Fruit fly (Drosophila melanogaster): Measurements from ENCODE around the gene CG7568.

The CG7568 gene

dm6 chr3R:29552830-29553583, 47.7 kb downstream of the CG7568 start:
- no peak for TF ChIP-seq Dfd (GFP tag; optimal IDR thresholded peaks at IDR 0.05)
- no peak for TF ChIP-seq OdsH (GFP tag; optimal IDR thresholded peaks at IDR 0.05)
- TF ChIP-seq pan (optimal IDR thresholded peaks at IDR 0.05) = no peak
- TF ChIP-seq woc (GFP tag; optimal IDR thresholded peaks at IDR 0.05) = no peak
- no peak for TF ChIP-seq jim (GFP tag; optimal IDR thresholded peaks at IDR 0.05)
- TF ChIP-seq foxo (GFP tag; optimal IDR thresholded peaks at IDR 0.05) = no peak
- TF ChIP-seq Rel (GFP tag; optimal IDR thresholded peaks at IDR 0.05) = no peak
- TF ChIP-seq Rel (tag; optimal IDR thresholded peaks at IDR 0.05) = no peak
- no peak for TF ChIP-seq usp (GFP tag; optimal IDR thresholded peaks at IDR 0.05)
- TF ChIP-seq Hr78 (GFP tag; optimal IDR thresholded peaks at IDR 0.05) = no peak
- no peak for TF ChIP-seq dmrt93B (GFP tag; optimal IDR thresholded peaks at IDR 0.05)
- TF ChIP-seq lola (GFP tag; optimal IDR thresholded peaks at IDR 0.05) = no peak

dm6 chr3R:29550735-29551134, 49.9 kb downstream of the CG7568 start:
- TF ChIP-seq psq (GFP tag; optimal IDR thresholded peaks at IDR 0.05) (no peak), lola (GFP tag; optimal IDR thresholded peaks at IDR 0.05) (no peak), HLH106 (tag; optimal IDR thresholded peaks at IDR 0.05) (no peak), tai (GFP tag; optimal IDR thresholded peaks at IDR 0.05) (no peak), Mio (GFP tag; optimal IDR thresholded peaks at IDR 0.05) (no peak), Hnf4 (GFP tag; optimal IDR thresholded peaks at IDR 0.05) (no peak), Rel (GFP tag; optimal IDR thresholded peaks at IDR 0.05) (no peak), Rel (tag; optimal IDR thresholded peaks at IDR 0.05) (no peak), GATAd (GFP tag; optimal IDR thresholded peaks at IDR 0.05) (no peak), sage (GFP tag; optimal IDR thresholded peaks at IDR 0.05) (no peak), Dif (GFP tag; optimal IDR thresholded peaks at IDR 0.05; ENCODE audit: partially characterized antibody) (no peak), OdsH (GFP tag; optimal IDR thresholded peaks at IDR 0.05) (no peak), CrebA (GFP tag; optimal IDR thresholded peaks at IDR 0.05; ENCODE audit: borderline replicate concordance) (no peak), br (GFP tag; optimal IDR thresholded peaks at IDR 0.05) (no peak), CG9705 (GFP tag; optimal IDR thresholded peaks at IDR 0.05) (no peak), Jra (GFP tag; optimal IDR thresholded peaks at IDR 0.05) (no peak), Sp1 (GFP tag; optimal IDR thresholded peaks at IDR 0.05) (no peak), brk (GFP tag; optimal IDR thresholded peaks at IDR 0.05) (no peak), sv (GFP tag; optimal IDR thresholded peaks at IDR 0.05) (no peak)

- TF ChIP-seq ey (GFP tag; optimal IDR thresholded peaks at IDR 0.05) (peak; percentile 58), h (GFP tag; optimal IDR thresholded peaks at IDR 0.05) (peak; percentile 54), Vsx2 (GFP tag; optimal IDR thresholded peaks at IDR 0.05; ENCODE audit: partially characterized antibody) (no peak), fru (GFP tag; optimal IDR thresholded peaks at IDR 0.05) (peak; percentile 29), br (GFP tag; optimal IDR thresholded peaks at IDR 0.05) (peak; percentile 39), Hnf4 (GFP tag; optimal IDR thresholded peaks at IDR 0.05) (peak; percentile 56), Hr78 (GFP tag; optimal IDR thresholded peaks at IDR 0.05) (no peak), jim (GFP tag; optimal IDR thresholded peaks at IDR 0.05) (no peak), Dfd (GFP tag; optimal IDR thresholded peaks at IDR 0.05) (no peak), Sp1 (GFP tag; optimal IDR thresholded peaks at IDR 0.05) (peak; percentile 7), psq (GFP tag; optimal IDR thresholded peaks at IDR 0.05) (peak; percentile 20), dsf (GFP tag; optimal IDR thresholded peaks at IDR 0.05; ENCODE audit: borderline replicate concordance) (no peak), Myc (optimal IDR thresholded peaks at IDR 0.05) (no peak), N (GFP tag; optimal IDR thresholded peaks at IDR 0.05) (no peak), CrebA (GFP tag; optimal IDR thresholded peaks at IDR 0.05; ENCODE audit: borderline replicate concordance) (no peak), Abd-B (GFP tag; optimal IDR thresholded peaks at IDR 0.05) (no peak), CG32264 (GFP tag; optimal IDR thresholded peaks at IDR 0.05) (no peak), HLH106 (tag; optimal IDR thresholded peaks at IDR 0.05) (peak; percentile 36), foxo (GFP tag; optimal IDR thresholded peaks at IDR 0.05) (peak in 1 of 2 experiments; percentile 48), lola (GFP tag; optimal IDR thresholded peaks at IDR 0.05) (no peak), sv (GFP tag; optimal IDR thresholded peaks at IDR 0.05) (no peak), Hr83 (GFP tag; optimal IDR thresholded peaks at IDR 0.05; ENCODE audit: poor library complexity, severe bottlenecking) (no peak), usp (GFP tag; optimal IDR thresholded peaks at IDR 0.05) (no peak), OdsH (GFP tag; optimal IDR thresholded peaks at IDR 0.05) (peak; percentile 40), pan (optimal IDR thresholded peaks at IDR 0.05) (no peak), CG9705 (GFP tag; optimal IDR thresholded peaks at IDR 0.05) (no peak), Rel (GFP tag; optimal IDR thresholded peaks at IDR 0.05) (no peak), Rel (tag; optimal IDR thresholded peaks at IDR 0.05) (no peak), tai (GFP tag; optimal IDR thresholded peaks at IDR 0.05) (no peak), Mio (GFP tag; optimal IDR thresholded peaks at IDR 0.05) (no peak), brk (GFP tag; optimal IDR thresholded peaks at IDR 0.05) (no peak), dl (GFP tag; optimal IDR thresholded peaks at IDR 0.05; ENCODE audit: insufficient read depth in 1 of 2, partially characterized antibody in 2 of 2) (no peak), rgr (GFP tag; optimal IDR thresholded peaks at IDR 0.05) (peak; percentile 29), Jra (GFP tag; optimal IDR thresholded peaks at IDR 0.05) (no peak), Dif (GFP tag; optimal IDR thresholded peaks at IDR 0.05; ENCODE audit: partially characterized antibody) (no peak), sage (GFP tag; optimal IDR thresholded peaks at IDR 0.05) (peak; percentile 2), GATAd (GFP tag; optimal IDR thresholded peaks at IDR 0.05) (no peak), woc (GFP tag; optimal IDR thresholded peaks at IDR 0.05) (peak; percentile 1), dmrt93B (GFP tag; optimal IDR thresholded peaks at IDR 0.05) (no peak)
These were observed 50.7 kb downstream of the CG7568 start for dm6 chr3R:29549945-29550344.

Data from whole organism, wandering third instar larva.